Worm (Caenorhabditis elegans) whole organism, L4 larva: ENCODE measurements around the gene C34D4.3.

ENCODE experiments used
- F10B5.3 ChIP-seq: sonication (generic microtip); optimal IDR thresholded peaks from 2 replicates; lab custom pipeline; 2016; ENCODE audit warnings: mild to moderate bottlenecking, missing genetic modification characterization, missing compliant biosample characterization
- F37D6.2 ChIP-seq: sonication (generic microtip); optimal IDR thresholded peaks from 2 replicates; lab custom pipeline; 2016; ENCODE audit warnings: mild to moderate bottlenecking, missing genetic modification characterization, missing compliant biosample characterization
- F49E8.2 ChIP-seq: sonication (generic microtip); optimal IDR thresholded peaks from 2 replicates; lab custom pipeline; 2016; ENCODE audit warnings: missing compliant biosample characterization, mild to moderate bottlenecking, missing genetic modification characterization, borderline replicate concordance
- R02D3.7 ChIP-seq: fragments of 150-350 bp; sonication (generic microtip); optimal IDR thresholded peaks from 3 replicates; lab custom pipeline; 2014; ENCODE audit warnings: missing biosample characterization, missing genetic modification characterization
- Y48G9A.11 ChIP-seq: fragments of 200-800 bp; sonication (Bioruptor generic); IDR thresholded peaks from 2 replicates; pipeline ENCODE4 v1.3.6; 2022; ENCODE audit warnings: missing genetic modification reagents, missing genetic modification characterization, missing compliant biosample characterization
- Y5F2A.4 ChIP-seq: fragments of 200-800 bp; sonication (Bioruptor generic); optimal IDR thresholded peaks from 2 replicates; lab custom pipeline; 2018; ENCODE audit warnings: mild to moderate bottlenecking, missing genetic modification characterization, missing compliant biosample characterization
- ZK337.2 ChIP-seq: fragments of 200-800 bp; sonication (Bioruptor generic); IDR thresholded peaks from 2 replicates; pipeline ENCODE4 v1.3.6; 2022; ENCODE audit warnings: missing genetic modification reagents, missing genetic modification characterization, missing compliant biosample characterization
- ZK546.5 ChIP-seq, 2 experiments: sonication (generic microtip); optimal IDR thresholded peaks; 2 replicates each; lab custom pipeline; 2017; ENCODE audit warnings: missing biosample characterization in 2 of 2, missing genetic modification characterization in 2 of 2
- attf-4 ChIP-seq: sonication (generic microtip); optimal IDR thresholded peaks from 3 replicates; lab custom pipeline; 2017; ENCODE audit warnings: missing biosample characterization, missing genetic modification characterization
- ceh-20 ChIP-seq: fragments of 200-800 bp; sonication (Bioruptor generic); IDR thresholded peaks from 2 replicates; pipeline ENCODE4 v1.3.6; 2022; ENCODE audit warnings: missing genetic modification reagents, missing genetic modification characterization, missing compliant biosample characterization
- ceh-28 ChIP-seq: fragments of 150-350 bp; optimal IDR thresholded peaks from 2 replicates; lab custom pipeline; 2014; ENCODE audit warnings: missing biosample characterization, missing genetic modification reagents, missing genetic modification characterization
- ceh-32 ChIP-seq: sonication (generic microtip); optimal IDR thresholded peaks from 2 replicates; lab custom pipeline; 2016; ENCODE audit warnings: mild to moderate bottlenecking, missing genetic modification characterization, missing compliant biosample characterization; ENCODE audit not compliant: poor library complexity
- cey-2 ChIP-seq: sonication (generic microtip); optimal IDR thresholded peaks from 3 replicates; lab custom pipeline; 2017; ENCODE audit warnings: missing genetic modification characterization, mild to moderate bottlenecking, missing compliant biosample characterization, antibody characterized with exemption, borderline replicate concordance; ENCODE audit not compliant: insufficient read depth
- daf-19 ChIP-seq: fragments of 200-800 bp; sonication (Bioruptor generic); conservative IDR thresholded peaks from 2 replicates; pipeline ENCODE4 v1.3.6; 2022; ENCODE audit warnings: missing genetic modification characterization, missing compliant biosample characterization
- dmd-9 ChIP-seq: fragments of 200-800 bp; sonication (Bioruptor generic); IDR thresholded peaks from 2 replicates; pipeline ENCODE4 v1.3.6; 2022; ENCODE audit warnings: missing genetic modification reagents, missing genetic modification characterization, missing compliant biosample characterization
- dpl-1 ChIP-seq: fragments of 150-350 bp; optimal IDR thresholded peaks from 2 replicates; lab custom pipeline; 2014; ENCODE audit warnings: missing biosample characterization, missing genetic modification reagents, missing genetic modification characterization
- duxl-1 ChIP-seq: sonication (generic microtip); optimal IDR thresholded peaks from 2 replicates; lab custom pipeline; 2016; ENCODE audit warnings: mild to moderate bottlenecking, missing genetic modification characterization, moderate library complexity, missing compliant biosample characterization; ENCODE audit not compliant: poor library complexity
- dve-1 ChIP-seq: sonication (generic microtip); optimal IDR thresholded peaks from 2 replicates; lab custom pipeline; 2017; ENCODE audit warnings: antibody characterized with exemption, mild to moderate bottlenecking, missing genetic modification characterization, missing compliant biosample characterization; ENCODE audit not compliant: insufficient read depth
- fos-1 ChIP-seq: fragments of 150-350 bp; optimal IDR thresholded peaks from 2 replicates; lab custom pipeline; 2014; ENCODE audit warnings: missing biosample characterization, missing genetic modification characterization
- hmg-1.1 ChIP-seq: fragments of 200-800 bp; sonication (Bioruptor generic); IDR thresholded peaks from 2 replicates; pipeline ENCODE4 v1.3.6; 2022; ENCODE audit warnings: missing genetic modification reagents, missing genetic modification characterization, missing compliant biosample characterization
- lin-15B ChIP-seq: fragments of 150-350 bp; sonication (generic microtip); optimal IDR thresholded peaks from 3 replicates; lab custom pipeline; 2014; ENCODE audit warnings: missing biosample characterization, missing genetic modification characterization
- lin-39 ChIP-seq: fragments of 150-350 bp; optimal IDR thresholded peaks from 2 replicates; lab custom pipeline; 2014; ENCODE audit warnings: missing biosample characterization, missing genetic modification reagents, missing genetic modification characterization
- lsy-2 ChIP-seq, 2 experiments: fragments of 150-350 bp in 1 of 2; sonication (generic microtip) in 1 of 2; optimal IDR thresholded peaks; 2 replicates each; lab custom pipeline; 2014 to 2017; ENCODE audit warnings: missing biosample characterization in 2 of 2, missing genetic modification characterization in 2 of 2
- madf-9 ChIP-seq: fragments of 200-800 bp; sonication (Bioruptor generic); conservative IDR thresholded peaks from 2 replicates; pipeline ENCODE4 v1.3.6; 2022; ENCODE audit warnings: missing genetic modification reagents, missing genetic modification characterization, missing compliant biosample characterization
- mdl-1 ChIP-seq, 2 experiments: fragments of 150-350 bp in 1 of 2; sonication (generic microtip) in 1 of 2; optimal IDR thresholded peaks; 2 replicates each; lab custom pipeline; 2014 to 2017; ENCODE audit warnings: missing biosample characterization in 2 of 2, missing genetic modification characterization in 2 of 2
- mdt-29 ChIP-seq: fragments of 200-800 bp; sonication (Bioruptor generic); IDR thresholded peaks from 2 replicates; pipeline ENCODE4 v1.3.6; 2022; ENCODE audit warnings: missing genetic modification reagents, missing genetic modification characterization, missing compliant biosample characterization
- mes-2 ChIP-seq: sonication (generic microtip); optimal IDR thresholded peaks from 2 replicates; lab custom pipeline; 2016; ENCODE audit warnings: missing genotype, mild to moderate bottlenecking, missing genetic modification characterization, missing compliant biosample characterization; ENCODE audit not compliant: poor library complexity, severe bottlenecking
- mxl-2 ChIP-seq: fragments of 200-800 bp; sonication (Bioruptor generic); conservative IDR thresholded peaks from 2 replicates; pipeline ENCODE4 v1.3.6; 2022; ENCODE audit warnings: missing genetic modification reagents, missing genetic modification characterization, missing compliant biosample characterization
- mxl-3 ChIP-seq: fragments of 200-800 bp; sonication (Bioruptor generic); optimal IDR thresholded peaks from 2 replicates; lab custom pipeline; 2018; ENCODE audit warnings: mild to moderate bottlenecking, missing genetic modification characterization, missing compliant biosample characterization
- nhr-10 ChIP-seq: fragments of 150-350 bp; optimal IDR thresholded peaks from 2 replicates; lab custom pipeline; 2014; ENCODE audit warnings: missing biosample characterization, missing genetic modification characterization
- nhr-11 ChIP-seq: fragments of 150-350 bp; optimal IDR thresholded peaks from 2 replicates; lab custom pipeline; 2014; ENCODE audit warnings: missing biosample characterization, missing genetic modification characterization
- nhr-237 ChIP-seq: sonication (generic microtip); optimal IDR thresholded peaks from 2 replicates; lab custom pipeline; 2017; ENCODE audit warnings: missing biosample characterization, missing genetic modification characterization
- nhr-41 ChIP-seq: fragments of 200-800 bp; sonication (Bioruptor generic); IDR thresholded peaks from 2 replicates; pipeline ENCODE4 v1.3.6; 2022; ENCODE audit warnings: missing genetic modification reagents, missing genetic modification characterization, missing compliant biosample characterization
- nhr-42 ChIP-seq: fragments of 200-800 bp; sonication (Bioruptor generic); IDR thresholded peaks from 2 replicates; pipeline ENCODE4 v1.3.6; 2022; ENCODE audit warnings: missing genetic modification characterization, missing compliant biosample characterization
- nhr-76 ChIP-seq: fragments of 150-350 bp; optimal IDR thresholded peaks from 2 replicates; lab custom pipeline; 2014; ENCODE audit warnings: missing biosample characterization, missing genetic modification characterization
- pqm-1 ChIP-seq: sonication (generic microtip); optimal IDR thresholded peaks from 2 replicates; lab custom pipeline; 2017; ENCODE audit warnings: missing biosample characterization, missing genetic modification characterization
- rbr-2 ChIP-seq: sonication (generic microtip); optimal IDR thresholded peaks from 2 replicates; lab custom pipeline; 2016; ENCODE audit warnings: missing genotype, missing genetic modification characterization, missing compliant biosample characterization
- sdz-12 ChIP-seq: fragments of 200-800 bp; sonication (Bioruptor generic); optimal IDR thresholded peaks from 2 replicates; lab custom pipeline; 2018; ENCODE audit warnings: mild to moderate bottlenecking, missing genetic modification characterization, missing compliant biosample characterization
- set-16 ChIP-seq: fragments of 200-800 bp; sonication (Bioruptor generic); IDR thresholded peaks from 2 replicates; pipeline ENCODE4 v1.3.6; 2022; ENCODE audit warnings: missing genetic modification reagents, missing genetic modification characterization, missing compliant biosample characterization
- skn-1 ChIP-seq: fragments of 150-350 bp; optimal IDR thresholded peaks from 2 replicates; lab custom pipeline; 2014; ENCODE audit warnings: missing biosample characterization, missing genetic modification characterization
- snpc-1.2 ChIP-seq: fragments of 200-800 bp; sonication (Bioruptor generic); IDR thresholded peaks from 2 replicates; pipeline ENCODE4 v1.3.6; 2022; ENCODE audit warnings: missing genetic modification reagents, missing genetic modification characterization, missing compliant biosample characterization
- tra-1 ChIP-seq: fragments of 200-800 bp; sonication (Bioruptor generic); IDR thresholded peaks from 2 replicates; pipeline ENCODE4 v1.3.6; 2022; ENCODE audit warnings: missing genetic modification reagents, missing genetic modification characterization, missing compliant biosample characterization
- unc-130 ChIP-seq: sonication (generic microtip); optimal IDR thresholded peaks from 2 replicates; lab custom pipeline; 2016; ENCODE audit warnings: missing genetic modification reagents, missing genetic modification characterization, missing compliant biosample characterization
- unc-62 ChIP-seq, 3 experiments: fragments of 150-350 bp in 1 of 3; sonication (generic microtip); optimal IDR thresholded peaks in 2 of 3; peaks in 1 of 3; 1 replicate in 1 of 3; 2 replicates in 2 of 3; lab custom pipeline; 2014 to 2017; ENCODE audit warnings: missing biosample characterization in 3 of 3, missing genetic modification characterization in 3 of 3, missing genetic modification reagents in 3 of 3, missing genotype in 1 of 3
- zag-1 ChIP-seq: fragments of 150-350 bp; optimal IDR thresholded peaks from 2 replicates; lab custom pipeline; 2014; ENCODE audit warnings: missing biosample characterization, missing genetic modification characterization
- zip-11 ChIP-seq: fragments of 200-800 bp; sonication (Bioruptor generic); IDR thresholded peaks from 2 replicates; pipeline ENCODE4 v1.3.6; 2022; ENCODE audit warnings: missing genetic modification characterization, missing compliant biosample characterization
- zip-2 ChIP-seq: fragments of 150-350 bp; optimal IDR thresholded peaks from 2 replicates; lab custom pipeline; 2014; ENCODE audit warnings: missing biosample characterization, missing genetic modification characterization
- ztf-7 ChIP-seq: fragments of 150-350 bp; optimal IDR thresholded peaks from 2 replicates; lab custom pipeline; 2014; ENCODE audit warnings: missing biosample characterization, missing genetic modification characterization

C34D4.3 gene

ce11 chrIV:7165723-7166122 lies 12.3 kb downstream of the C34D4.3 start, which contains the start of gene rpc-1 (continued):
- TF ChIP-seq ZK546.5 (tag; optimal IDR thresholded peaks at IDR 0.05; lab: Kevin White, UChicago) (no peak), ceh-32 (tag; lab: Kevin White, UChicago) (no peak), snpc-1.2 (GFP tag; lab: Robert Waterston, UW) (no peak), duxl-1 (tag; lab: Kevin White, UChicago) (no peak), dpl-1 (peak; percentile 69), tra-1 (GFP tag; lab: Robert Waterston, UW) (no peak), madf-9 (no peak), ceh-28 (tag; lab: Kevin White, UChicago) (no peak), mxl-3 (GFP tag; lab: Kevin White, UChicago) (no peak), dmd-9 (GFP tag; lab: Robert Waterston, UW) (no peak), nhr-11 (no peak), dve-1 (tag; lab: Kevin White, UChicago) (no peak)

ce11 chrIV:7166553-7166952 lies 13.1 kb downstream of the C34D4.3 start, which contains the start of gene C42D4.18:
TSS of gene C42D4.18 (plus strand) at chrIV:7166783.
- peak; percentile 5 for TF ChIP-seq mxl-3 (GFP tag; lab: Kevin White, UChicago)
- no peak for TF ChIP-seq sdz-12 (GFP tag; lab: Kevin White, UChicago)
- no peak for TF ChIP-seq F10B5.3 (tag; lab: Kevin White, UChicago)
- TF ChIP-seq fos-1 (tag; lab: Kevin White, UChicago) = no peak
- no peak for TF ChIP-seq zip-11 (GFP tag; lab: Robert Waterston, UW)
- no peak for TF ChIP-seq snpc-1.2 (GFP tag; lab: Robert Waterston, UW)
- TF ChIP-seq mxl-2 (GFP tag; lab: Robert Waterston, UW) = peak; percentile 29; the same call in 1 of the 2 replicates
- TF ChIP-seq lsy-2 (tag; optimal IDR thresholded peaks at IDR 0.05; lab: Kevin White, UChicago) = peak in 1 of 2 experiments; percentile 39
- TF ChIP-seq lin-15B (tag; lab: Kevin White, UChicago) = no peak
- peak in 1 of 2 experiments; percentile 65 for TF ChIP-seq mdl-1 (tag; optimal IDR thresholded peaks at IDR 0.05; lab: Kevin White, UChicago)
- TF ChIP-seq madf-9 = no peak
- no peak for TF ChIP-seq cey-2 (tag; lab: Kevin White, UChicago)
- TF ChIP-seq daf-19 = no peak
- TF ChIP-seq ztf-7 (tag; lab: Kevin White, UChicago) = no peak
- TF ChIP-seq rbr-2 (tag; lab: Kevin White, UChicago) = no peak
- TF ChIP-seq nhr-42 (GFP tag; lab: Robert Waterston, UW) = no peak
- TF ChIP-seq ceh-20 = no peak
- no peak for TF ChIP-seq duxl-1 (tag; lab: Kevin White, UChicago)
- no peak for TF ChIP-seq Y5F2A.4 (GFP tag; lab: Kevin White, UChicago)
- TF ChIP-seq F37D6.2 (tag; lab: Kevin White, UChicago) = no peak
- no peak for TF ChIP-seq R02D3.7 (tag; lab: Kevin White, UChicago)
- no peak for TF ChIP-seq nhr-76 (tag; lab: Kevin White, UChicago)
- no peak for TF ChIP-seq F49E8.2 (tag; lab: Kevin White, UChicago)
- no peak for TF ChIP-seq zag-1 (tag; lab: Kevin White, UChicago)
- no peak for TF ChIP-seq set-16 (GFP tag; lab: Robert Waterston, UW)
- TF ChIP-seq zip-2 = no peak
- no peak for TF ChIP-seq mdt-29 (GFP tag; lab: Robert Waterston, UW)
- no peak for TF ChIP-seq ZK337.2
- no peak for TF ChIP-seq unc-130 (GFP tag; lab: Kevin White, UChicago)
- no peak for TF ChIP-seq attf-4 (tag; lab: Kevin White, UChicago)
- no peak for TF ChIP-seq dve-1 (tag; lab: Kevin White, UChicago)
- no peak for TF ChIP-seq unc-62 (GFP tag; optimal IDR thresholded peaks at IDR 0.05 in 1 of 2; lab: Kevin White, UChicago)
- TF ChIP-seq unc-62 (tag; optimal IDR thresholded peaks at IDR 0.05; lab: Kevin White, UChicago) = no peak
- TF ChIP-seq pqm-1 (tag; lab: Kevin White, UChicago) = no peak
- no peak for TF ChIP-seq nhr-10
- no peak for TF ChIP-seq nhr-41 (GFP tag; lab: Robert Waterston, UW)
- peak; percentile 28; the same call in 1 of the 2 replicates for TF ChIP-seq hmg-1.1 (GFP tag; lab: Robert Waterston, UW)
- no peak for TF ChIP-seq Y48G9A.11 (GFP tag; lab: Robert Waterston, UW)
- no peak for TF ChIP-seq ZK546.5 (tag; optimal IDR thresholded peaks at IDR 0.05; lab: Kevin White, UChicago)
- TF ChIP-seq skn-1 (tag; lab: Kevin White, UChicago) = no peak
- TF ChIP-seq mes-2 (tag; lab: Kevin White, UChicago) = no peak
- no peak for TF ChIP-seq nhr-237 (tag; lab: Kevin White, UChicago)
- no peak for TF ChIP-seq lin-39 (tag; lab: Kevin White, UChicago)
